Fruit fly (Drosophila melanogaster): ENCODE data around the gene CG1835.

The CG1835 gene

DNA sequence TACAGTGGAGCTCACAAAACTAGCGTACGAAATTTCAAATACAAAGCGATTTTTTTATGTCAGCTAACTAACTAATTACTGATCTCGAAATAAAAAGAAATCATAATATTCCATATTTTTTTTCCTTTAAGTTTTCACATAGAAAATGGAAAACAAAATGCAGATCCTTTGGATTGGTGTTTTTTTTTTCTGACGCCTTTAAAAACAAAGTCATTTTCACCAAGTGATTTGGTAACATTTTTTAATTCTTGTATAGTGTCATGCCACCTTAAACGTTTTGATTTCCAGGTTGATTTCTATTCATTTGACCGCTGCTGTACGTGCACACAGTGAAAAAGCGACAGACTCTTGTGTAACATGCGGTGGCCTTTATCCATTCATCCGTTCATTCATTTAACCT is 30.6 kb upstream of the CG1835 start (continued):
- TF ChIP-seq bab2 (GFP tag; optimal IDR thresholded peaks at IDR 0.05) (no peak), Six4 (GFP tag; optimal IDR thresholded peaks at IDR 0.05) (peak; percentile 19), NC2α (GFP tag; optimal IDR thresholded peaks at IDR 0.05) (no peak), Mes4 (GFP tag; optimal IDR thresholded peaks at IDR 0.05) (peak; percentile 21), CG18476 (GFP tag; optimal IDR thresholded peaks at IDR 0.05) (peak; percentile 17), Camta (GFP tag; optimal IDR thresholded peaks at IDR 0.05) (peak; percentile 6), jumu (GFP tag; optimal IDR thresholded peaks at IDR 0.05) (peak; percentile 14), Trl (optimal IDR thresholded peaks at IDR 0.05) (no peak), Trl (GFP tag; optimal IDR thresholded peaks at IDR 0.05) (peak; percentile 28), bbx (GFP tag; IDR thresholded peaks at IDR 0.05; ENCODE audit: partially characterized antibody) (no peak), CG14965 (GFP tag; optimal IDR thresholded peaks at IDR 0.05; ENCODE audit: borderline replicate concordance) (no peak), CG17612 (GFP tag; IDR thresholded peaks at IDR 0.05) (no peak), CG1233 (GFP tag; optimal IDR thresholded peaks at IDR 0.05) (peak; percentile 46), CG11695 (GFP tag; IDR thresholded peaks at IDR 0.05) (peak; percentile 34; the same call in 1 of the 3 replicates), CG11560 (tag; IDR thresholded peaks at IDR 0.05) (no peak), Chrac-16 (GFP tag; optimal IDR thresholded peaks at IDR 0.05) (peak; percentile 14), dm (GFP tag; optimal IDR thresholded peaks at IDR 0.05) (no peak), jing (GFP tag; optimal IDR thresholded peaks at IDR 0.05) (no peak), slp2 (GFP tag; optimal IDR thresholded peaks at IDR 0.05) (peak; percentile 13), CG15696 (tag; optimal IDR thresholded peaks at IDR 0.05) (no peak), ato (GFP tag; IDR thresholded peaks at IDR 0.05; ENCODE audit: partially characterized antibody) (no peak), HmgD (GFP tag; optimal IDR thresholded peaks at IDR 0.05) (no peak), CTCF (GFP tag; optimal IDR thresholded peaks at IDR 0.05) (no peak), CG1832 (GFP tag; optimal IDR thresholded peaks at IDR 0.05) (no peak), Mad (GFP tag; optimal IDR thresholded peaks at IDR 0.05) (no peak), CoRest (tag; optimal IDR thresholded peaks at IDR 0.05) (peak; percentile 68), YL-1 (GFP tag; optimal IDR thresholded peaks at IDR 0.05) (no peak), Hr39 (optimal IDR thresholded peaks at IDR 0.05) (no peak), CG16813 (GFP tag; IDR thresholded peaks at IDR 0.05; ENCODE audit: partially characterized antibody) (no peak), CG11504 (tag; optimal IDR thresholded peaks at IDR 0.05) (peak; percentile 82), croc (GFP tag; conservative IDR thresholded peaks at IDR 0.05) (no peak; the same call in 2 of the 3 replicates), gsb-n (tag; optimal IDR thresholded peaks at IDR 0.05) (no peak), fd64A (GFP tag; optimal IDR thresholded peaks at IDR 0.05) (no peak), CG7963 (GFP tag; IDR thresholded peaks at IDR 0.05; ENCODE audit: partially characterized antibody) (no peak), pb (GFP tag; optimal IDR thresholded peaks at IDR 0.05) (no peak), nmo (GFP tag; optimal IDR thresholded peaks at IDR 0.05) (peak; percentile 59), cg (GFP tag; optimal IDR thresholded peaks at IDR 0.05) (no peak), abd-A (tag; optimal IDR thresholded peaks at IDR 0.05) (no peak), tll (GFP tag; optimal IDR thresholded peaks at IDR 0.05) (no peak), CG17568 (GFP tag; optimal IDR thresholded peaks at IDR 0.05) (no peak), Sox102F (GFP tag; optimal IDR thresholded peaks at IDR 0.05) (peak; percentile 42), tgo (GFP tag; IDR thresholded peaks at IDR 0.05) (peak; percentile 42; the same call in 2 of the 3 replicates), CG3847 (GFP tag; IDR thresholded peaks at IDR 0.05) (peak; percentile 39; the same call in 1 of the 2 replicates), Hey (tag; optimal IDR thresholded peaks at IDR 0.05) (no peak), bowl (GFP tag; IDR thresholded peaks at IDR 0.05) (no peak), CG15601 (tag; optimal IDR thresholded peaks at IDR 0.05) (peak; percentile 8), Ada2b (GFP tag; IDR thresholded peaks at IDR 0.05) (no peak), klu (GFP tag; IDR thresholded peaks at IDR 0.05) (0 out of 2 replicates have a peak, but pooled peaks have one; percentile 14), GATAe (GFP tag; conservative IDR thresholded peaks at IDR 0.05) (no peak), pfk (GFP tag; optimal IDR thresholded peaks at IDR 0.05) (no peak), E2f1 (GFP tag; IDR thresholded peaks at IDR 0.05) (peak; percentile 36; the same call in 1 of the 2 replicates), sima (GFP tag; optimal IDR thresholded peaks at IDR 0.05) (no peak)
